Worm (Caenorhabditis elegans) whole organism, mixed stage, embryonic: ENCODE data around the gene C56A3.5.

Experiments used
- cnd-1 ChIP-seq: fragments of 200-800 bp; sonication (Bioruptor generic); optimal IDR thresholded peaks from 2 replicates; lab custom pipeline; 2018; ENCODE audit warnings: mild to moderate bottlenecking, missing genetic modification characterization, missing compliant biosample characterization
- drap-1 ChIP-seq: fragments of 200-800 bp; sonication (Bioruptor generic); optimal IDR thresholded peaks from 3 replicates; lab custom pipeline; 2018; ENCODE audit warnings: mild to moderate bottlenecking, missing genetic modification characterization, missing compliant biosample characterization
- lin-13 ChIP-seq: fragments of 150-350 bp; optimal IDR thresholded peaks from 2 replicates; lab custom pipeline; 2014; ENCODE audit warnings: missing biosample characterization, missing genetic modification characterization
- lsy-2 ChIP-seq: fragments of 150-350 bp; optimal IDR thresholded peaks from 2 replicates; lab custom pipeline; 2014; ENCODE audit warnings: missing biosample characterization, missing genetic modification characterization
- nhr-28 ChIP-seq: fragments of 150-350 bp; optimal IDR thresholded peaks from 2 replicates; lab custom pipeline; 2014; ENCODE audit warnings: missing biosample characterization, missing genetic modification characterization
- nhr-76 ChIP-seq: sonication (generic microtip); optimal IDR thresholded peaks from 2 replicates; lab custom pipeline; 2017; ENCODE audit warnings: missing biosample characterization, missing genetic modification characterization
- snpc-4 ChIP-seq: fragments of 150-350 bp; optimal IDR thresholded peaks from 2 replicates; lab custom pipeline; 2014; ENCODE audit warnings: missing biosample characterization, missing genetic modification characterization

DNA sequence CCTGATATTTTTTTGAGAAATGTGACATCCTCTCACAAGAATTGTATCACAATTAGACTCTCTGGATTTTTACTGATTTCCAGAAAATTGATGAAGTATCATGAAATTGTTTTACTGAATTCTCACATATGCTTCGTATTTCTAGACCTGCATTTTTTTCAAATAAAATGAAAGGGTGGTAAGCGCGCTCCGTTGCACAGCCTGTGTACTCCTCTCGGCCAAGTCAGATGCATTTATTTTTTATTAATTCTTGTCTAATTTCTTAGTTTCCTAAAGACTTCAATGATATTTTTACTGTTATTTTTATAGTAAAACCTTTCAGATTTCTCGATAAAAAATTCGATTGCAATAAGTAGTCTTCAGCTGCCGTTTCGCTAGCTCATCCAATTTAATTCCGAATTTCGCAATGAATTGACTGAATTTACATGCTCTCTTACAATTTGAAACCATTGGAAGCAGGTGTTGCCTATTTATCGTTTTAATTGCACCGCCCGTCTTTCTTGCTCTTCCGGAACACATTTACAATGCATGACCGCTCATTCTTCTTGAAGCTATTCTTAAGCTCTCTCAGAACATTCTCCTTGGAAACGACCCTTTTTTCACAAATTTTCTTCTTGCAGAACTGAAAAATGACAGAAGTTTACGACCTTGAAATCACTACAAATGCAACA, 39.9 kb downstream of the C56A3.5 start, which contains the start of gene tbcb-1:
- TF ChIP-seq nhr-28 (tag; lab: Kevin White, UChicago) (no peak), lsy-2 (tag; lab: Kevin White, UChicago) (no peak), cnd-1 (tag; lab: Kevin White, UChicago) (no peak), drap-1 (GFP tag; lab: Kevin White, UChicago) (no peak), snpc-4 (no peak), lin-13 (tag; lab: Kevin White, UChicago) (no peak), nhr-76 (tag; lab: Kevin White, UChicago) (no peak)
